Worm (Caenorhabditis elegans): ENCODE measurements around the gene K02D10.8.

K02D10.8 gene

DNA sequence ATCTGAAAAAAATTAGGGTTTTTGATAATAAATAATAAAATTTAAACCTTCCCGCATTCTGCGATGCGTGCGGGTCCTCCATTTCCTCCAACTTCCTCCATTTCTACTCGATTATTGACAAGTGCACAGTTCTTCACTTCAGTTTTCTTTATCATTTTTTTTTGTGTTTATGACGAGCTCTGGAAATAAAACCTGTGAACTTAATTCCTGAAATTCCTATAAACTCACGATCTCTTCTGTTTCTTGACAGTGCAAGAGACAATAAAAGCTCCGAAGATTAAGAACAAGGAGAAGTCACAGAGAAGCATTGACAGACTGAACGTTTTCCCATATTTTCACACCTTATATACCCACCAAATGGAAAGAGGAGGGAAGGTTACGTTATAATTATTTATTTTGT, 14.3 kb upstream of the K02D10.8 start, which contains the start of gene K02D10.3:
K02D10.3 (minus strand) TSS at position 101 of the 400 bp plus-strand sequence.
- TF ChIP-seq Y48G9A.11 (GFP tag; IDR thresholded peaks at IDR 0.05): no peak
- TF ChIP-seq ceh-82 (tag; optimal IDR thresholded peaks at IDR 0.05): no peak
- TF ChIP-seq F26F4.8 (GFP tag; conservative IDR thresholded peaks at IDR 0.05): no peak
- no peak for TF ChIP-seq lin-1 (GFP tag; IDR thresholded peaks at IDR 0.05)
- TF ChIP-seq mdl-1 (tag; optimal IDR thresholded peaks at IDR 0.05): no peak
- TF ChIP-seq daf-12 (tag; optimal IDR thresholded peaks at IDR 0.05): no peak
- no peak for TF ChIP-seq nhr-77 (tag; optimal IDR thresholded peaks at IDR 0.05)
- TF ChIP-seq attf-4 (tag; optimal IDR thresholded peaks at IDR 0.05): no peak
- no peak for TF ChIP-seq lir-3 (tag; optimal IDR thresholded peaks at IDR 0.05)
- TF ChIP-seq nhr-76 (tag; optimal IDR thresholded peaks at IDR 0.05): no peak
- TF ChIP-seq mdt-29 (GFP tag; IDR thresholded peaks at IDR 0.05): no peak
- TF ChIP-seq nhr-41 (GFP tag; IDR thresholded peaks at IDR 0.05): no peak
- TF ChIP-seq nhr-42 (GFP tag; IDR thresholded peaks at IDR 0.05): no peak
- TF ChIP-seq jun-1 (tag; optimal IDR thresholded peaks at IDR 0.05): no peak
- no peak for TF ChIP-seq T26A8.4 (GFP tag; IDR thresholded peaks at IDR 0.05)
- TF ChIP-seq daf-8 (GFP tag; IDR thresholded peaks at IDR 0.05): no peak
- TF ChIP-seq dmd-9 (GFP tag; IDR thresholded peaks at IDR 0.05): no peak

DNA sequence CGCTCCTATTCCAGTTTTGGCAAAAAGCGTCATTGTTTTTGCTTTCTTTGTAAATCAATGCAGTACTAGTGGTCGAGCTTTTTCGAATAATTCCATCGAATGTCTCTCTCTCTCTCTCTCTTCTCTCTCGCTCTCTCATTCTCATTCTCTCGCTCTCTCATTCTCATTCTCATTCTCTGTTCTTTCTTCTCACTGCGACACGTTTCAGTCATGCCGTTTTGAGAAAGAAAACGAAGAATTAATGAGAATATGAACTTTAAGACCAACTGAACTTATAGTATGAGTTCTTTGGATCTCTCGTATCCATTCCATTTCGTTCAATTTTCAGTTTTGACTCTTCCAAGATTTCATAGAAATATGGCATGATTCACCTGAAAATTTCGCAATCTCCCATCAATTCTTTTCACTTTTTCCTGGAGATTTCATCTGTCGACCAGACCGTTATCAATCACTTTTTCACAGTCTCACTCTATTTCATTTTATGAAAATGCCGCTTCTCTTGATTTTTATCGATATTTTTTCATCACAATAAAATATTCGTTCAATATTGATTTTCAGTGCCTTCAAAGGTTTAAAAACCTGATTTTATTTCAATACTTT, 13.6 kb upstream of the K02D10.8 start:
- peak; percentile 28 for TF ChIP-seq aha-1 (tag)
- no peak for TF ChIP-seq F44E2.7 (GFP tag; IDR thresholded peaks at IDR 0.05)
- TF ChIP-seq dmd-6 (GFP tag; IDR thresholded peaks at IDR 0.05): peak; percentile 21; the same call in 1 of the 2 replicates
- peak; percentile 5 for TF ChIP-seq nhr-11 (tag; optimal IDR thresholded peaks at IDR 0.05)
- TF ChIP-seq jun-1 (tag; optimal IDR thresholded peaks at IDR 0.05): no peak
- TF ChIP-seq lir-3 (tag; optimal IDR thresholded peaks at IDR 0.05): no peak
- TF ChIP-seq fkh-10 (GFP tag; optimal IDR thresholded peaks at IDR 0.05): no peak
- TF ChIP-seq nhr-48 (tag; optimal IDR thresholded peaks at IDR 0.05): peak; percentile 10
- no peak for TF ChIP-seq nhr-41 (GFP tag; IDR thresholded peaks at IDR 0.05)
- TF ChIP-seq mep-1 (tag; optimal IDR thresholded peaks at IDR 0.05): no peak
- no peak for TF ChIP-seq unc-62 (GFP tag; optimal IDR thresholded peaks at IDR 0.05 in 1 of 2)
- TF ChIP-seq unc-62 (tag; optimal IDR thresholded peaks at IDR 0.05): no peak
- no peak for TF ChIP-seq php-3 (GFP tag; IDR thresholded peaks at IDR 0.05)
- TF ChIP-seq mxl-3 (GFP tag; optimal IDR thresholded peaks at IDR 0.05): peak; percentile 85
- no peak for TF ChIP-seq hif-1 (tag; optimal IDR thresholded peaks at IDR 0.05)
- peak; percentile 48 for TF ChIP-seq hlh-11 (tag; optimal IDR thresholded peaks at IDR 0.05)

DNA sequence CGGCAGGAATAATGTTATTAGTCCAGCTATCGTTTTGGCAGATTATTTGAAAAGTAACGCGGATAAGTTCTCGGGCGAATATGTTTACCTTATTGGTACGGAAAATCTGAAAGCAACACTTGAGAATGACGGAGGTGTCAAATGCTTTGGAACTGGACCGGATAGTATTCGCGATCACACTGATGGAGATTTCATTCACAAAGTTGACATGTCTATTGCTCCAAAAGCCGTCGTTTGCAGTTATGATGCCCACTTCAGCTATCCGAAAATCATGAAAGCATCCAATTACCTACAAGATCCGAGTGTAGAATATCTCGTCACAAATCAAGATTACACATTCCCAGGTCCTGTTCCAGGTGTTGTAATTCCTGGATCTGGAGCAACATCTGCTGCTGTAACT, 12.8 kb upstream of the K02D10.8 start:
- TF ChIP-seq nhr-10 (tag; optimal IDR thresholded peaks at IDR 0.05) (no peak), aha-1 (tag) (peak; percentile 81), unc-62 (GFP tag; optimal IDR thresholded peaks at IDR 0.05 in 1 of 2) (peak in 1 of 2 experiments; percentile 91), unc-62 (tag; optimal IDR thresholded peaks at IDR 0.05) (no peak)

DNA sequence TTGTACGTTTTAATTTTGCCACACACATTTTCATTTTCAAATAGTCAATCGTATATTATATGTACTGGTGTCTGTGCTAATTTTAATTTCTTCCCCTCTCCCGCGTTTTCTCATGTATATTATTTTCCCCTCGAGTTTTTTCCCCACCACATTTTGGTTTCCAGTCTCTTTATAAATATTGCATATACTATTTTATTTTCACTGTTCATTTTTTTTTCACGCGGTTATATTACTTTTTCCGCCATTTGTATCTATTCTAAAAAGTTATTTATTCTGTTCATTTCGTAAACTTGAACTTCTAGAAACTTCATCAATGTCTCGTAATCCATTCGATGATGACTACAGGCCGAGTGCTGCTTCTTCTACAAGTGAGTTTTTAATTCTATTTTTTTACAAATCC, 10.2 kb upstream of the K02D10.8 start, which contains the start of gene snap-29:
snap-29 (plus strand) TSS at position 301 of the 400 bp plus-strand sequence.
- TF ChIP-seq zag-1 (tag; optimal IDR thresholded peaks at IDR 0.05): no peak
- no peak for TF ChIP-seq ceh-44 (GFP tag; IDR thresholded peaks at IDR 0.05)
- no peak for TF ChIP-seq aly-2 (tag; optimal IDR thresholded peaks at IDR 0.05)
- TF ChIP-seq mdt-29 (GFP tag; IDR thresholded peaks at IDR 0.05): no peak
- TF ChIP-seq zip-11 (GFP tag; IDR thresholded peaks at IDR 0.05): no peak
- no peak for TF ChIP-seq ceh-82 (tag; optimal IDR thresholded peaks at IDR 0.05)
- TF ChIP-seq dmd-8 (GFP tag; IDR thresholded peaks at IDR 0.05): no peak
- no peak for TF ChIP-seq lin-29 (GFP tag; IDR thresholded peaks at IDR 0.05)
- TF ChIP-seq lin-1 (GFP tag; IDR thresholded peaks at IDR 0.05): no peak

Measured in whole organism, L4 larva.